Fruit fly (Drosophila melanogaster) whole organism, prepupa: Measurements from ENCODE around the gene CG42570.

Source experiments
- CG34406 ChIP-seq: fragments of 200-800 bp; sonication (Bioruptor generic); optimal IDR thresholded peaks from 3 replicates; lab custom pipeline; 2016; ENCODE audit warnings: missing biosample characterization, missing genetic modification characterization
- Ets21C ChIP-seq: fragments of 200-800 bp; sonication (Bioruptor generic); optimal IDR thresholded peaks from 3 replicates; lab custom pipeline; 2016; ENCODE audit warnings: missing biosample characterization, missing genetic modification characterization
- Gug ChIP-seq: fragments of 200-800 bp; sonication (Bioruptor generic); IDR thresholded peaks from 2 replicates; pipeline ENCODE4 v1.3.6; 2022; ENCODE audit warnings: missing biosample characterization, missing genetic modification characterization
- OdsH ChIP-seq: fragments of 200-800 bp; sonication (Bioruptor generic); optimal IDR thresholded peaks from 3 replicates; lab custom pipeline; 2016; ENCODE audit warnings: missing biosample characterization, missing genetic modification characterization
- eg ChIP-seq: fragments of 200-800 bp; sonication (Bioruptor generic); IDR thresholded peaks from 3 replicates; pipeline ENCODE4 v1.3.6; 2022; ENCODE audit warnings: missing biosample characterization, missing genetic modification characterization
- salr ChIP-seq, 2 experiments: fragments of 200-800 bp; sonication (Bioruptor generic); optimal IDR thresholded peaks; 3 replicates each; lab custom pipeline; 2016 to 2018; ENCODE audit warnings: missing biosample characterization in 2 of 2, missing genetic modification characterization in 2 of 2, mild to moderate bottlenecking in 1 of 2
- vri ChIP-seq: fragments of 200-800 bp; sonication (Bioruptor generic); optimal IDR thresholded peaks from 3 replicates; lab custom pipeline; 2016; ENCODE audit warnings: missing biosample characterization, mild to moderate bottlenecking, missing genetic modification characterization

DNA sequence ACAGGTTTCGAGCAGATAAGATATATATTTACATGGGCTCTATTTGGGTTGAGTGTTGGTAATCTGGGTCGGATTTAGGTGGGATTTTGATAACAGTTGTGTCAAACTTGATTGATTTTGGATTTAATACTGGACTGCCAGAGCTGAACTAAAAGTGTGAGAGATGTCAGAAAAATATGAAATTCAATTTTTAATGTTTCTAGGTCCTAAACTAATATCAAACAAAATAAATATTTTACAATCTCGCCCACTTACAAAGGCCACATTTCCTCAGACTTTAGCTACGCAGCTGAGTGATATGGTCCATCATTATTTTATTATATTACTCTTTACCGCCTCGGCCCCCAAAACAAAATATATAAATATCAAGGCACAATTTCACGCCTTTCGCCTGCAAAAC is 9.2 kb downstream of the CG42570 start:
- no peak for TF ChIP-seq salr (GFP tag; optimal IDR thresholded peaks at IDR 0.05; lab: Kevin White, UChicago)
- TF ChIP-seq vri: no peak
- TF ChIP-seq Gug (GFP tag; lab: Robert Waterston, UW): no peak
- no peak for TF ChIP-seq eg (GFP tag; lab: Robert Waterston, UW)
- TF ChIP-seq OdsH (GFP tag; lab: Kevin White, UChicago): no peak
- TF ChIP-seq Ets21C (GFP tag; lab: Kevin White, UChicago): no peak
- TF ChIP-seq CG34406: no peak
